Worm (Caenorhabditis elegans): Measurements from ENCODE around the gene C27A7.3.

ce11 chrV:12095865-12096264 is 44.9 kb upstream of the C27A7.3 start, which contains the start of gene nhr-207:
- no peak for TF ChIP-seq T22C8.4 (GFP tag; IDR thresholded peaks at IDR 0.05)
- TF ChIP-seq flt-1 (GFP tag; IDR thresholded peaks at IDR 0.05) = no peak
- no peak for TF ChIP-seq med-1 (GFP tag; optimal IDR thresholded peaks at IDR 0.05; ENCODE audit: insufficient read depth)
- TF ChIP-seq ztf-23 (GFP tag; IDR thresholded peaks at IDR 0.05) = no peak
- no peak for TF ChIP-seq cog-1 (tag; optimal IDR thresholded peaks at IDR 0.05)
- TF ChIP-seq ref-1 (GFP tag; conservative IDR thresholded peaks at IDR 0.05) = no peak
- TF ChIP-seq klf-2 (GFP tag; conservative IDR thresholded peaks at IDR 0.05) = no peak
- no peak for TF ChIP-seq ztf-29 (GFP tag; IDR thresholded peaks at IDR 0.05)
- TF ChIP-seq tab-1 (GFP tag; IDR thresholded peaks at IDR 0.05) = no peak
